Worm (Caenorhabditis elegans): ENCODE data around the gene ZC487.2.

ZC487.2 gene

ce11 chrV:6702692-6703091 is 19.6 kb downstream of the ZC487.2 start, which contains the start of gene era-1:
Gene era-1 (plus strand): TSS chrV:6703057.
- no peak for TF ChIP-seq fkh-10 (GFP tag; optimal IDR thresholded peaks at IDR 0.05)
- TF ChIP-seq sptf-1 (tag; optimal IDR thresholded peaks at IDR 0.05), result no peak
- TF ChIP-seq snu-23 (GFP tag; optimal IDR thresholded peaks at IDR 0.05), result no peak
- no peak for TF ChIP-seq unc-98 (GFP tag; IDR thresholded peaks at IDR 0.05)

ce11 chrV:6699833-6700232 is 22.4 kb downstream of the ZC487.2 start:
- TF ChIP-seq fkh-10 (GFP tag; optimal IDR thresholded peaks at IDR 0.05), result no peak
- TF ChIP-seq blmp-1 (tag; optimal IDR thresholded peaks at IDR 0.05), result peak; percentile 91
- TF ChIP-seq alr-1 (tag; optimal IDR thresholded peaks at IDR 0.05; ENCODE audit: borderline replicate concordance), result no peak
- TF ChIP-seq snpc-4 (tag; optimal IDR thresholded peaks at IDR 0.05), result no peak
- no peak for TF ChIP-seq tbx-2 (tag; optimal IDR thresholded peaks at IDR 0.05)
- TF ChIP-seq nhr-28 (tag; optimal IDR thresholded peaks at IDR 0.05), result no peak

ce11 chrV:6699021-6699420 is 23.3 kb downstream of the ZC487.2 start:
- TF ChIP-seq nhr-85 (tag), result peak; percentile 25
- TF ChIP-seq nhr-20 (tag; optimal IDR thresholded peaks at IDR 0.05), result peak; percentile 18
- no peak for TF ChIP-seq lin-39 (tag; optimal IDR thresholded peaks at IDR 0.05)
- TF ChIP-seq ces-1 (GFP tag; optimal IDR thresholded peaks at IDR 0.05), result no peak

ce11 chrV:6697552-6697951 is 24.7 kb downstream of the ZC487.2 start, which contains the start of gene W02F12.2:
Gene W02F12.2 (minus strand): TSS chrV:6697652.
- no peak for TF ChIP-seq jun-1 (tag; optimal IDR thresholded peaks at IDR 0.05)
- TF ChIP-seq blmp-1 (tag; optimal IDR thresholded peaks at IDR 0.05), result peak; percentile 18
- TF ChIP-seq nhr-19 (GFP tag; conservative IDR thresholded peaks at IDR 0.05), result no peak

DNA sequence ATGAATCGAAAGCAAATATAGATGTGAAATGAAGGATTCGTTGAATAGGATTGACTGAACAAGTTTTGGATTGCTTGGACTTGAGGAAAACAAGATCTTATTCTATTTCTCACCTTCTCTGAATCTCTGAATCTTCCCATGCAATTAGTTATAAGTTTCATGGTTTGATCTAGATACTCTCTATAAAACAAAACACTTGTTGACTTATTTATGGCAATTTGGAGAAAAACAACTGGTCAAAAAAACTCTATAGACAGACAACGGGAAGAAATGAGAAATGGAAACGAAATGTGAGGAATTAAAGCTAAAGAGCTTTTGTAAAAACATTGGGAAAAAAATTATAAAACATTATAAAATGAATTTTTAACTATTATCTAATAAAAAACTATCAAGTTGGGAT is 27.6 kb downstream of the ZC487.2 start, which contains the start of gene W02F12.8:
W02F12.8 (minus strand) TSS at position 101 of the 400 bp plus-strand sequence.
- TF ChIP-seq fos-1 (tag; optimal IDR thresholded peaks at IDR 0.05), result no peak
- TF ChIP-seq blmp-1 (tag; optimal IDR thresholded peaks at IDR 0.05), result peak; percentile 8

DNA sequence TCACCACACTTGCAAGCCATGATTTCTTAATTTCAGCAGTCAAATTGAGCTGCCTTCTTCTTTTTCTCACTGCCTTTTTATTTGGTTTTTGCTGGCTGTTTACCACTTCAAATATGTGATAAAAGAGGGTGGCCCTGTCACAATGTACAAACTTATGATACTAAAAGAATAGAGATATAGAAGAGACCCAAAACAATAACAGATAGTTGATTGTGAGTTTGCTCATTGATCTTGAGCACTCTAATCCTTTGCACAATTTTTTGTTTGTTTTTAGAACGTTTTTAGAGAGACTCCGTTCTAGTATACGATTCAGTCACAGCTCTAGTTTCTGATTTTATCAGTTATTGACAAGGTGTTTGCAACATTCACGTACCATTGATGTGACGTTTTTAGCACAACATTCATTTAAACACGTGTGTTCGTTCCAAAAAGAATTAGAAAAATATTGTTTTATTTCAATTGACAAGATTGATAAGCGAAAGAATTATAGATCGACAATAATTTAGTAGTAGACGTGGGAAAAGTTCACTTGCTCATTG is 30.4 kb downstream of the ZC487.2 start, which contains the start of gene mtl-1:
mtl-1 (minus strand) TSS at position 51 of the 539 bp plus-strand sequence.
- TF ChIP-seq ceh-82 (tag; optimal IDR thresholded peaks at IDR 0.05) (no peak), elt-2 (tag; optimal IDR thresholded peaks at IDR 0.05) (peak; percentile 53), C16A3.4 (tag; optimal IDR thresholded peaks at IDR 0.05) (no peak), efl-1 (optimal IDR thresholded peaks at IDR 0.05) (no peak), efl-1 (GFP tag; optimal IDR thresholded peaks at IDR 0.05 in 1 of 2) (peak in 1 of 2 experiments; percentile 39)

ce11 chrV:6690075-6690474 is 32.2 kb downstream of the ZC487.2 start:
- no peak for TF ChIP-seq F16B12.6 (tag; optimal IDR thresholded peaks at IDR 0.05)
- no peak for TF ChIP-seq mdl-1 (tag; optimal IDR thresholded peaks at IDR 0.05)
- TF ChIP-seq hpl-2 (GFP tag; optimal IDR thresholded peaks at IDR 0.05), result no peak
- no peak for TF ChIP-seq sptf-1 (tag; optimal IDR thresholded peaks at IDR 0.05)
- peak in 1 of 6 experiments; percentile 7 for TF ChIP-seq elt-3 (tag; optimal IDR thresholded peaks at IDR 0.05)
- peak; percentile 22 for TF ChIP-seq blmp-1 (tag; optimal IDR thresholded peaks at IDR 0.05)
- no peak for TF ChIP-seq fkh-10 (GFP tag; optimal IDR thresholded peaks at IDR 0.05)
- no peak for TF ChIP-seq ceh-82 (tag; optimal IDR thresholded peaks at IDR 0.05)
- no peak for TF ChIP-seq C04F5.9 (tag; optimal IDR thresholded peaks at IDR 0.05)
- TF ChIP-seq nhr-11 (tag; optimal IDR thresholded peaks at IDR 0.05), result no peak
- no peak for TF ChIP-seq unc-98 (GFP tag; IDR thresholded peaks at IDR 0.05)
- TF ChIP-seq skn-1 (tag; optimal IDR thresholded peaks at IDR 0.05), result no peak
- TF ChIP-seq lir-3 (tag; optimal IDR thresholded peaks at IDR 0.05; ENCODE audit: poor library complexity), result no peak
- no peak for TF ChIP-seq unc-62 (GFP tag; optimal IDR thresholded peaks at IDR 0.05)
- TF ChIP-seq elt-2 (tag; optimal IDR thresholded peaks at IDR 0.05), result no peak
- TF ChIP-seq egl-27 (tag; optimal IDR thresholded peaks at IDR 0.05), result no peak
- no peak for TF ChIP-seq fos-1 (tag; optimal IDR thresholded peaks at IDR 0.05)
- no peak for TF ChIP-seq nhr-71 (tag; optimal IDR thresholded peaks at IDR 0.05)
